Worm (Caenorhabditis elegans) whole organism, L2 larva: Measurements from ENCODE around the gene K01G12.22.

Source experiments
- R02D3.7 ChIP-seq: fragments of 150-350 bp; optimal IDR thresholded peaks from 2 replicates; lab custom pipeline; 2014; ENCODE audit warnings: missing biosample characterization, missing genetic modification characterization
- ama-1 ChIP-seq: fragments of 150-350 bp; optimal IDR thresholded peaks from 2 replicates; lab custom pipeline; 2018; ENCODE audit warnings: inconsistent platforms
- nhr-237 ChIP-seq: fragments of 150-350 bp; optimal IDR thresholded peaks from 2 replicates; lab custom pipeline; 2014; ENCODE audit warnings: missing biosample characterization, missing genetic modification characterization

ce11 chrIV:14230799-14231198 lies 38.8 kb downstream of the K01G12.22 start, which contains the start of gene F02H6.6:
- no peak for TF ChIP-seq R02D3.7
- TF ChIP-seq ama-1 (lab: Kevin White, UChicago): no peak
- no peak for TF ChIP-seq nhr-237 (tag; lab: Kevin White, UChicago)
